ENCODE assay signal across 5 worm cellular contexts in the genomic region with DNA sequence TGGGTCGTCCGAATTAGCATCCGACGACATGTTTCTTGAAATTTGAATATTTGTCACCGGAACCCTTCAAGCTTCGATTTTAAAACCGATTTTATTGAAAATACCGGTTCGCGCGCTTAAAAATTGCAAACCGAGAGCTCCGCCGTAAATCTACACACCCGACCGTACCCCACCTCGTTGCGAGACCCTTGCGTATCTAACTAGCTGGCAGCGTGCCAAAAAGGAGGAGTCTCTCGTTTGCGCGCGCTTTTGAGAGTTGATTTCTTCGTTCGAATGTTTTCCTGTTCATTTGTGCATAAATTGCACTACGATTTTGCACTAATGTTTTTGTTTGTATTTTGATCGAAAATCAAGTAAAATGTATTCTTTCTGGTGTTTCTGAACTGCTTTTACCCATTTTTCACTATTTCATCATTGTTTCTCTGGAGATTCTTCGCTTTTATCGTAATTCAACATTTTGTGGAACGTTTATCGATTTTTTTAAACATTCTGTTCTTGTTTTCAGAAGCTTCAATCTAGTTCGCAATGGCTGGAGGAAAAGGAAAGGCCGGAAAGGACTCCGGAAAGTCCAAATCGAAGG.
TF ChIP-seq lines count a peak whose summit lies in the region.

A gene (minus strand): TSS at position 30 of the 580 bp plus-strand sequence.
A gene (plus strand): TSS at position 506 of the 580 bp plus-strand sequence.

TF ChIP-seq in whole organism, L1 larva, 84 proteins besides CTCF, POLR2A, EP300 and RAD21 (continues in another document):
- TF ChIP-seq isw-1 (GFP tag; IDR thresholded peaks at IDR 0.05; lab: Robert Waterston, UW) (peak; percentile 97), mep-1 (tag; optimal IDR thresholded peaks at IDR 0.05; lab: Kevin White, UChicago) (peak; percentile 97), egl-27 (tag; optimal IDR thresholded peaks at IDR 0.05; lab: Kevin White, UChicago) (peak; percentile 51 to 54), tbx-2 (tag; optimal IDR thresholded peaks at IDR 0.05; lab: Kevin White, UChicago) (peak; percentile 97), ama-1 (optimal IDR thresholded peaks at IDR 0.05; lab: Kevin White, UChicago) (peak; percentile 71), fkh-8 (tag; optimal IDR thresholded peaks at IDR 0.05; lab: Kevin White, UChicago) (peak; percentile 97), zag-1 (tag; optimal IDR thresholded peaks at IDR 0.05; lab: Kevin White, UChicago) (peak; percentile 52), fos-1 (tag; optimal IDR thresholded peaks at IDR 0.05; lab: Kevin White, UChicago) (peak; percentile 92), blmp-1 (tag; optimal IDR thresholded peaks at IDR 0.05; lab: Kevin White, UChicago) (peak; percentile 86), nhr-11 (tag; optimal IDR thresholded peaks at IDR 0.05; lab: Kevin White, UChicago) (peak; percentile 86), mef-2 (tag; optimal IDR thresholded peaks at IDR 0.05; lab: Kevin White, UChicago) (peak; percentile 91), lin-39 (tag; optimal IDR thresholded peaks at IDR 0.05; lab: Kevin White, UChicago) (peak; percentile 84), irx-1 (tag; optimal IDR thresholded peaks at IDR 0.05; lab: Kevin White, UChicago) (peak; percentile 91), lsy-2 (tag; optimal IDR thresholded peaks at IDR 0.05; lab: Kevin White, UChicago) (peak; percentile 99 to 100), snu-23 (GFP tag; optimal IDR thresholded peaks at IDR 0.05; lab: Kevin White, UChicago) (peak; percentile 98), lin-35 (GFP tag; optimal IDR thresholded peaks at IDR 0.05; lab: Kevin White, UChicago) (peak; percentile 96 to 98), ceh-63 (GFP tag; optimal IDR thresholded peaks at IDR 0.05; lab: Kevin White, UChicago) (no peak)

TF ChIP-seq in whole organism, L3 larva, 47 proteins besides CTCF, POLR2A, EP300 and RAD21 (continues in another document):
- peak; percentile 97 for TF ChIP-seq lin-15B (tag; optimal IDR thresholded peaks at IDR 0.05; lab: Kevin White, UChicago)
- TF ChIP-seq nhr-67 (tag; optimal IDR thresholded peaks at IDR 0.05; lab: Kevin White, UChicago), result no peak
- peak; percentile 26 for TF ChIP-seq fkh-2 (tag; optimal IDR thresholded peaks at IDR 0.05; lab: Kevin White, UChicago)
- no peak for TF ChIP-seq mml-1 (tag; optimal IDR thresholded peaks at IDR 0.05; lab: Kevin White, UChicago)
- TF ChIP-seq snpc-4 (tag; optimal IDR thresholded peaks at IDR 0.05; lab: Kevin White, UChicago), result peak; percentile 88
- peak; percentile 68 for TF ChIP-seq ceh-82 (tag; optimal IDR thresholded peaks at IDR 0.05; lab: Kevin White, UChicago)
- peak; percentile 92 for TF ChIP-seq jun-1 (tag; optimal IDR thresholded peaks at IDR 0.05; lab: Kevin White, UChicago)
- peak; percentile 99 for TF ChIP-seq lin-39 (tag; optimal IDR thresholded peaks at IDR 0.05; lab: Kevin White, UChicago)
- TF ChIP-seq unc-39 (tag; optimal IDR thresholded peaks at IDR 0.05; lab: Kevin White, UChicago), result no peak
- peak; percentile 99 for TF ChIP-seq R02D3.7 (tag; optimal IDR thresholded peaks at IDR 0.05; lab: Kevin White, UChicago)
- peak; percentile 49 for TF ChIP-seq mdl-1 (tag; optimal IDR thresholded peaks at IDR 0.05; lab: Kevin White, UChicago)
- TF ChIP-seq hmg-11 (tag; optimal IDR thresholded peaks at IDR 0.05; lab: Kevin White, UChicago), result peak; percentile 90
- peak; percentile 63 for TF ChIP-seq ztf-4 (tag; optimal IDR thresholded peaks at IDR 0.05; lab: Kevin White, UChicago)
- no peak for TF ChIP-seq eor-1 (tag; optimal IDR thresholded peaks at IDR 0.05; lab: Kevin White, UChicago)
- peak; percentile 94 for TF ChIP-seq lsy-12 (tag; optimal IDR thresholded peaks at IDR 0.05; lab: Kevin White, UChicago)
- TF ChIP-seq daf-12 (tag; optimal IDR thresholded peaks at IDR 0.05; lab: Kevin White, UChicago), result peak; percentile 42
- peak; percentile 69 for TF ChIP-seq fos-1 (tag; optimal IDR thresholded peaks at IDR 0.05; lab: Kevin White, UChicago)

TF ChIP-seq in whole organism, early embryonic, 17 proteins besides CTCF, POLR2A, EP300 and RAD21:
- TF ChIP-seq ets-7 (tag; optimal IDR thresholded peaks at IDR 0.05; lab: Kevin White, UChicago) (no peak), hnd-1 (tag; optimal IDR thresholded peaks at IDR 0.05; lab: Kevin White, UChicago) (no peak), hmg-4 (GFP tag; optimal IDR thresholded peaks at IDR 0.05; lab: Kevin White, UChicago) (no peak), sea-1 (GFP tag; conservative IDR thresholded peaks at IDR 0.05; lab: Robert Waterston, UW) (0 out of 2 replicates have a peak, but pooled peaks have one; percentile 20), tbx-11 (GFP tag; IDR thresholded peaks at IDR 0.05; lab: Robert Waterston, UW) (no peak), pes-1 (GFP tag; IDR thresholded peaks at IDR 0.05; lab: Robert Waterston, UW) (peak; percentile 60; the same call in 1 of the 2 replicates), scrt-1 (GFP tag; IDR thresholded peaks at IDR 0.05; lab: Robert Waterston, UW) (no peak), hmbx-1 (tag; optimal IDR thresholded peaks at IDR 0.05; lab: Kevin White, UChicago) (no peak), B0310.2 (tag; optimal IDR thresholded peaks at IDR 0.05; lab: Kevin White, UChicago) (no peak), aly-1 (tag; optimal IDR thresholded peaks at IDR 0.05; lab: Kevin White, UChicago) (no peak), F13C5.2 (tag; optimal IDR thresholded peaks at IDR 0.05; lab: Kevin White, UChicago) (peak; percentile 48), ceh-36 (tag; optimal IDR thresholded peaks at IDR 0.05; lab: Kevin White, UChicago) (no peak), flt-1 (GFP tag; IDR thresholded peaks at IDR 0.05; lab: Robert Waterston, UW) (peak; percentile 60), tbx-37 (GFP tag; conservative IDR thresholded peaks at IDR 0.05; lab: Robert Waterston, UW) (peak; percentile 43; the same call in 1 of the 2 replicates), tra-4 (tag; optimal IDR thresholded peaks at IDR 0.05; lab: Kevin White, UChicago) (no peak), ceh-13 (GFP tag; optimal IDR thresholded peaks at IDR 0.05; lab: Kevin White, UChicago) (no peak), ama-1 (optimal IDR thresholded peaks at IDR 0.05; lab: Kevin White, UChicago) (no peak)
TF ChIP-seq in whole organism, early embryonic: peak in this region for 5.

TF ChIP-seq in whole organism, midembryonic, 9 proteins besides CTCF, POLR2A, EP300 and RAD21:
- peak; percentile 80 for TF ChIP-seq flt-1 (GFP tag; IDR thresholded peaks at IDR 0.05; lab: Robert Waterston, UW)
- TF ChIP-seq ztf-23 (GFP tag; IDR thresholded peaks at IDR 0.05; lab: Robert Waterston, UW), result 0 out of 2 replicates have a peak, but pooled peaks have one; percentile 54
- peak; percentile 32 for TF ChIP-seq cog-1 (tag; optimal IDR thresholded peaks at IDR 0.05; lab: Kevin White, UChicago)
- TF ChIP-seq klf-2 (GFP tag; conservative IDR thresholded peaks at IDR 0.05; lab: Robert Waterston, UW), result no peak
- no peak for TF ChIP-seq ztf-29 (GFP tag; IDR thresholded peaks at IDR 0.05; lab: Robert Waterston, UW)
- TF ChIP-seq T22C8.4 (GFP tag; IDR thresholded peaks at IDR 0.05; lab: Robert Waterston, UW), result no peak
- TF ChIP-seq med-1 (GFP tag; optimal IDR thresholded peaks at IDR 0.05; lab: Kevin White, UChicago; ENCODE audit: insufficient read depth), result no peak

TF ChIP-seq in whole organism, young adult, 124 proteins besides CTCF, POLR2A, EP300 and RAD21 (continues in another document):
- peak; percentile 93 for TF ChIP-seq nfyb-1 (GFP tag; IDR thresholded peaks at IDR 0.05; lab: Robert Waterston, UW)
- peak; percentile 36 to 56 for TF ChIP-seq let-607 (tag; optimal IDR thresholded peaks at IDR 0.05; lab: Kevin White, UChicago)
- no peak for TF ChIP-seq lin-26 (GFP tag; IDR thresholded peaks at IDR 0.05; lab: Robert Waterston, UW)
- TF ChIP-seq nfya-2 (GFP tag; IDR thresholded peaks at IDR 0.05; lab: Robert Waterston, UW), result no peak
- peak; percentile 21 for TF ChIP-seq unc-62 (GFP tag; optimal IDR thresholded peaks at IDR 0.05; lab: Kevin White, UChicago)
- no peak for TF ChIP-seq ets-4 (GFP tag; optimal IDR thresholded peaks at IDR 0.05; lab: Kevin White, UChicago)
- no peak for TF ChIP-seq aptf-3 (GFP tag; IDR thresholded peaks at IDR 0.05; lab: Robert Waterston, UW)
- TF ChIP-seq ccch-3 (GFP tag; optimal IDR thresholded peaks at IDR 0.05; lab: Kevin White, UChicago), result no peak
- peak; percentile 71 for TF ChIP-seq ztf-26 (tag; optimal IDR thresholded peaks at IDR 0.05; lab: Kevin White, UChicago)
- TF ChIP-seq F55B11.4 (tag; optimal IDR thresholded peaks at IDR 0.05; lab: Kevin White, UChicago; ENCODE audit: borderline replicate concordance, insufficient read depth), result no peak
- TF ChIP-seq Y67H2A.10 (GFP tag; conservative IDR thresholded peaks at IDR 0.05; lab: Robert Waterston, UW), result 0 out of 2 replicates have a peak, but pooled peaks have one; percentile 66
- peak; percentile 70; the same call in 1 of the 2 replicates for TF ChIP-seq Y79H2A.3 (GFP tag; conservative IDR thresholded peaks at IDR 0.05; lab: Robert Waterston, UW)
- peak; percentile 95 for TF ChIP-seq lin-54 (GFP tag; optimal IDR thresholded peaks at IDR 0.05; lab: Kevin White, UChicago)
- TF ChIP-seq madf-3 (GFP tag; IDR thresholded peaks at IDR 0.05; lab: Robert Waterston, UW), result peak; percentile 92
- TF ChIP-seq tlf-1 (GFP tag; optimal IDR thresholded peaks at IDR 0.05; lab: Kevin White, UChicago), result peak; percentile 96
- no peak for TF ChIP-seq mes-4 (tag; optimal IDR thresholded peaks at IDR 0.05; lab: Kevin White, UChicago)
- TF ChIP-seq xnd-1 (tag; optimal IDR thresholded peaks at IDR 0.05; lab: Kevin White, UChicago), result peak; percentile 73
- TF ChIP-seq Y53G8AR.9 (GFP tag; conservative IDR thresholded peaks at IDR 0.05; lab: Robert Waterston, UW), result peak; percentile 88
- TF ChIP-seq snpc-3.4 (tag; optimal IDR thresholded peaks at IDR 0.05; lab: Kevin White, UChicago), result peak; percentile 90
- TF ChIP-seq tbx-9 (tag; optimal IDR thresholded peaks at IDR 0.05; lab: Kevin White, UChicago; ENCODE audit: borderline replicate concordance), result no peak
- no peak for TF ChIP-seq hrde-1 (tag; optimal IDR thresholded peaks at IDR 0.05; lab: Kevin White, UChicago; ENCODE audit: borderline replicate concordance)
- TF ChIP-seq attf-5 (GFP tag; optimal IDR thresholded peaks at IDR 0.05; lab: Kevin White, UChicago), result peak; percentile 94
- TF ChIP-seq nhr-120 (GFP tag; IDR thresholded peaks at IDR 0.05; lab: Robert Waterston, UW), result no peak
- peak; percentile 72; the same call in 1 of the 2 replicates for TF ChIP-seq cebp-2 (GFP tag; IDR thresholded peaks at IDR 0.05; lab: Robert Waterston, UW)
- peak; percentile 76 for TF ChIP-seq tbp1 (GFP tag; optimal IDR thresholded peaks at IDR 0.05; lab: Kevin White, UChicago)
- no peak for TF ChIP-seq bed-2 (GFP tag; IDR thresholded peaks at IDR 0.05; lab: Robert Waterston, UW)
- TF ChIP-seq F57A8.1 (GFP tag; optimal IDR thresholded peaks at IDR 0.05; lab: Kevin White, UChicago), result no peak
- peak; percentile 85 for TF ChIP-seq C06A6.2 (GFP tag; conservative IDR thresholded peaks at IDR 0.05; lab: Robert Waterston, UW)
- peak; percentile 84 for TF ChIP-seq madf-8 (GFP tag; conservative IDR thresholded peaks at IDR 0.05; lab: Robert Waterston, UW)
- peak; percentile 23 for TF ChIP-seq snpc-4 (GFP tag; optimal IDR thresholded peaks at IDR 0.05; lab: Kevin White, UChicago)
- peak; percentile 73 to 85 (median 83) for TF ChIP-seq snpc-4 (tag; optimal IDR thresholded peaks at IDR 0.05; lab: Kevin White, UChicago)
